Worm (Caenorhabditis elegans) whole organism, L2 larva: ENCODE results near the gene C13B4.1.

Experiments used
- elt-1 ChIP-seq: fragments of 150-350 bp; optimal IDR thresholded peaks from 2 replicates; lab custom pipeline; 2014; ENCODE audit warnings: missing biosample characterization, missing genetic modification characterization
- nhr-12 ChIP-seq: fragments of 150-350 bp; optimal IDR thresholded peaks from 2 replicates; lab custom pipeline; 2014; ENCODE audit warnings: missing biosample characterization, missing genetic modification characterization

- no peak for TF ChIP-seq elt-1 (tag; lab: Kevin White, UChicago)
- TF ChIP-seq nhr-12 (tag; lab: Kevin White, UChicago), result no peak
Measured at ce11 chrII:14437116-14437515, 42.3 kb downstream of the C13B4.1 start.
